Worm (Caenorhabditis elegans): ENCODE measurements around the gene C54E10.3.

DNA sequence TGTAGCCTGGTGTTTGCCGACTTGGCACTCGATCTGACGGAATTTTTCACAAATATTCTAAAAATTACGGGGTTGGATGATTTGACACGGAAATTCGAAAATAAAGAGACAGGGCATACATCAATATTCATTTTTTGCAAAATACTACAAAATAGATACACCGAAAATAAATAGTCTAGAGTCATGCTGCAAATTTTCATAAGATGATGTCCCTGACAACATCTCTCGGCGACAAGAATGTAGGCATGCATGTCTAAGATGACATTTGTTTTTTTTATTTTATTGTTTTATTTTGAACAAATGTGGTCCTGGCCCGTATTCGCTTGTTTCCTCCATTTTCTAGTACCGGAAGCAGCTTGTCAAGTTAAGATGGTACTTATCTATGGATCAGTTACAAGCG lies 39.4 kb upstream of the C54E10.3 start, which contains the start of gene clec-256:
- TF ChIP-seq med-1 (GFP tag; optimal IDR thresholded peaks at IDR 0.05; ENCODE audit: insufficient read depth): no peak
- no peak for TF ChIP-seq cog-1 (tag; optimal IDR thresholded peaks at IDR 0.05)
- no peak for TF ChIP-seq klf-2 (GFP tag; conservative IDR thresholded peaks at IDR 0.05)
- no peak for TF ChIP-seq ztf-29 (GFP tag; IDR thresholded peaks at IDR 0.05)
- TF ChIP-seq flt-1 (GFP tag; IDR thresholded peaks at IDR 0.05): no peak
- no peak for TF ChIP-seq T22C8.4 (GFP tag; IDR thresholded peaks at IDR 0.05)
- no peak for TF ChIP-seq ref-1 (GFP tag; conservative IDR thresholded peaks at IDR 0.05)

All from whole organism, midembryonic.